Fruit fly (Drosophila melanogaster) whole organism, pupa: ENCODE data around the gene fwe.

ENCODE experiments used
- CG10348 ChIP-seq: fragments of 200-800 bp; sonication (Bioruptor generic); IDR thresholded peaks from 2 replicates; pipeline ENCODE4 v1.3.6; 2022; ENCODE audit warnings: missing biosample characterization, missing genetic modification characterization
- CG17806 ChIP-seq: fragments of 200-800 bp; sonication (Bioruptor generic); optimal IDR thresholded peaks from 2 replicates; lab custom pipeline; 2018; ENCODE audit warnings: missing biosample characterization, mild to moderate bottlenecking, missing genetic modification characterization, moderate library complexity
- CG34367 ChIP-seq: fragments of 200-800 bp; sonication (Bioruptor generic); optimal IDR thresholded peaks from 2 replicates; lab custom pipeline; 2018; ENCODE audit warnings: missing biosample characterization, mild to moderate bottlenecking, missing genetic modification characterization
- CG4496 ChIP-seq: fragments of 200-800 bp; sonication (Bioruptor generic); IDR thresholded peaks from 3 replicates; pipeline ENCODE4 v1.3.6; 2022; ENCODE audit warnings: missing biosample characterization, missing genetic modification characterization
- Ets98B ChIP-seq: fragments of 200-800 bp; sonication (Bioruptor generic); IDR thresholded peaks from 2 replicates; pipeline ENCODE4 v1.3.6; 2022; ENCODE audit warnings: missing biosample characterization, missing genetic modification characterization
- rn ChIP-seq: fragments of 200-800 bp; sonication (Bioruptor generic); IDR thresholded peaks from 2 replicates; pipeline ENCODE4 v1.3.6; 2022; ENCODE audit warnings: missing biosample characterization, missing genetic modification characterization

DNA sequence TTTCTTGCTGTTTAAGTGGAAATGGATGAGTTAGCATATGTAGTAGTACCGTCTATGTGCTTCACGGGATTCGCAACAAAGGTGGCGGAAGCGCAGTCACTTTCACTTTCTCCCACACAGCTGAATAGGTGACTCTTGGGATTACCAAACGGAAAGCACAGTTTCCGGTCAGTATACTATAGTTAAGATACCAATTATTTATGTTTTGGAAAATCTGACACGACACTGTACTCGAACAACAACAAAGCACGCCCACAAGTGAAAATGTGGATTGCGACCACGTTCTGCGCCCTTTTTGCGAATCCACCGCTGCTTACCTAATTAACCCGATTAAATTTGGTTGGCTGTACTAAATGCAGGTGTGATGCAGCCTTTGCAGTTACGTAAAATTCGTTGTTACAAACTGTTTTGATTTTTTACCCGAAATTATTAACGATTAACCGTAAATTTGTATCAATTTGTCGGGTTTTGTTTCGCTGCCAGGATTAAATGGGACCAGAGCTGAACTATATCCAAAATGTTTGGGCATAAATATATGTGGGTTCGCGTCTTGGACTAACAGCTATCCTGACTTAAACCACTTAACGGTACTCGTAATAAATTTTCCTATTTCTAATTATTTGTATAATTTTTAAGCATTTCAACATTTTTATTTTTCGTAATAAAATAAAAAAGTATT lies 18.8 kb upstream of the fwe start, which contains the start of gene CG18081:
- TF ChIP-seq CG4496 (no peak), rn (GFP tag; lab: Robert Waterston, UW) (no peak), Ets98B (GFP tag; lab: Robert Waterston, UW) (no peak), CG34367 (tag; lab: Kevin White, UChicago) (no peak), CG10348 (GFP tag; lab: Robert Waterston, UW) (no peak), CG17806 (tag; lab: Kevin White, UChicago) (no peak)
